Worm (Caenorhabditis elegans) whole organism, young adult: ENCODE results near the gene T23G7.2.

Experiments used
- fkh-3 ChIP-seq: sonication (generic microtip); optimal IDR thresholded peaks from 2 replicates; lab custom pipeline; 2016; ENCODE audit warnings: mild to moderate bottlenecking, missing genetic modification characterization, missing compliant biosample characterization
- nfya-1 ChIP-seq: sonication (generic microtip); optimal IDR thresholded peaks from 2 replicates; lab custom pipeline; 2017; ENCODE audit warnings: antibody characterized with exemption, missing compliant biosample characterization, missing genetic modification characterization, borderline replicate concordance; ENCODE audit not compliant: insufficient read depth
- nhr-27 ChIP-seq: fragments of 200-800 bp; sonication (Bioruptor generic); optimal IDR thresholded peaks from 2 replicates; lab custom pipeline; 2018; ENCODE audit warnings: mild to moderate bottlenecking, missing genetic modification characterization, moderate library complexity, missing compliant biosample characterization
- nhr-90 ChIP-seq: sonication (generic microtip); optimal IDR thresholded peaks from 2 replicates; lab custom pipeline; 2016; ENCODE audit warnings: missing genotype, mild to moderate bottlenecking, missing genetic modification characterization, missing compliant biosample characterization
- tlf-1 ChIP-seq: fragments of 200-800 bp; sonication (Bioruptor generic); optimal IDR thresholded peaks from 2 replicates; lab custom pipeline; 2018; ENCODE audit warnings: mild to moderate bottlenecking, missing genetic modification characterization, missing compliant biosample characterization
- ztf-28 ChIP-seq: fragments of 200-800 bp; sonication (Bioruptor generic); IDR thresholded peaks from 2 replicates; pipeline ENCODE4 v1.3.6; 2022; ENCODE audit warnings: missing genetic modification reagents, missing genetic modification characterization, missing compliant biosample characterization

- TF ChIP-seq fkh-3 (tag; lab: Kevin White, UChicago) (no peak), nfya-1 (no peak), nhr-27 (tag; lab: Kevin White, UChicago) (no peak), tlf-1 (GFP tag; lab: Kevin White, UChicago) (no peak), nhr-90 (tag; lab: Kevin White, UChicago) (no peak), ztf-28 (no peak)
Measured at ce11 chrII:9131363-9131762, 41.4 kb downstream of the T23G7.2 start, which contains the start of gene C16D2.1.
